Fruit fly (Drosophila melanogaster) whole organism, adult: ENCODE measurements around the gene CG14721.

ENCODE experiments used
- CG11617 ChIP-seq: fragments of 200-800 bp; sonication (Bioruptor generic); optimal IDR thresholded peaks from 2 replicates; lab custom pipeline; 2017; ENCODE audit warnings: mild to moderate bottlenecking, missing biosample characterization, missing genetic modification reagents, missing genetic modification characterization
- CG33017 ChIP-seq: fragments of 200-800 bp; sonication (Bioruptor generic); optimal IDR thresholded peaks from 2 replicates; lab custom pipeline; 2018; ENCODE audit warnings: missing biosample characterization, mild to moderate bottlenecking, missing genetic modification characterization, moderate library complexity
- Hr96 ChIP-seq: fragments of 200-800 bp; sonication (Bioruptor generic); optimal IDR thresholded peaks from 2 replicates; lab custom pipeline; 2016; ENCODE audit warnings: missing biosample characterization, missing genetic modification characterization
- cic ChIP-seq: fragments of 200-800 bp; sonication (Bioruptor generic); optimal IDR thresholded peaks from 2 replicates; lab custom pipeline; 2017; ENCODE audit warnings: missing biosample characterization, mild to moderate bottlenecking, missing genetic modification characterization, moderate library complexity
- tj ChIP-seq: fragments of 200-800 bp; sonication (Bioruptor generic); optimal IDR thresholded peaks from 3 replicates; lab custom pipeline; 2017; ENCODE audit warnings: missing biosample characterization, mild to moderate bottlenecking, missing genetic modification characterization, moderate library complexity

- TF ChIP-seq CG33017: peak; percentile 15
- peak; percentile 98 for TF ChIP-seq CG11617 (GFP tag; lab: Kevin White, UChicago)
- peak; percentile 79 for TF ChIP-seq Hr96
- TF ChIP-seq cic: peak; percentile 76
- peak; percentile 76 for TF ChIP-seq tj
These were observed 43.0 kb downstream of the CG14721 start for dm6 chr3R:11778012-11778865.
